Worm (Caenorhabditis elegans) whole organism, L2 larva: Measurements from ENCODE around the gene nmad-1.

Experiments
- C34F6.9 ChIP-seq: fragments of 150-350 bp; optimal IDR thresholded peaks from 2 replicates; lab custom pipeline; 2014; ENCODE audit warnings: missing biosample characterization, missing genetic modification characterization
- R02D3.7 ChIP-seq: fragments of 150-350 bp; optimal IDR thresholded peaks from 2 replicates; lab custom pipeline; 2014; ENCODE audit warnings: missing biosample characterization, missing genetic modification characterization
- Y55F3AM.14 ChIP-seq: fragments of 200-800 bp; sonication (Bioruptor generic); optimal IDR thresholded peaks from 2 replicates; lab custom pipeline; 2018; ENCODE audit warnings: mild to moderate bottlenecking, missing genetic modification characterization, missing compliant biosample characterization
- alr-1 ChIP-seq: fragments of 150-350 bp; optimal IDR thresholded peaks from 2 replicates; lab custom pipeline; 2014; ENCODE audit warnings: missing biosample characterization, missing genetic modification characterization
- aly-2 ChIP-seq: fragments of 150-350 bp; optimal IDR thresholded peaks from 2 replicates; lab custom pipeline; 2014; ENCODE audit warnings: missing biosample characterization, missing genetic modification characterization
- ama-1 ChIP-seq: fragments of 150-350 bp; optimal IDR thresholded peaks from 2 replicates; lab custom pipeline; 2018; ENCODE audit warnings: inconsistent platforms
- blmp-1 ChIP-seq: sonication (generic microtip); optimal IDR thresholded peaks from 2 replicates; lab custom pipeline; 2017; ENCODE audit warnings: missing genetic modification characterization, mild to moderate bottlenecking, missing compliant biosample characterization, antibody characterized with exemption, moderate library complexity; ENCODE audit not compliant: insufficient read depth
- ceh-16 ChIP-seq: fragments of 150-350 bp; optimal IDR thresholded peaks from 2 replicates; lab custom pipeline; 2014; ENCODE audit warnings: missing biosample characterization, missing genetic modification characterization
- ceh-82 ChIP-seq: fragments of 150-350 bp; optimal IDR thresholded peaks from 2 replicates; lab custom pipeline; 2014; ENCODE audit warnings: missing biosample characterization, missing genetic modification characterization
- crh-2 ChIP-seq: sonication (generic microtip); optimal IDR thresholded peaks from 2 replicates; lab custom pipeline; 2017; ENCODE audit warnings: missing biosample characterization, missing genetic modification characterization
- dmd-4 ChIP-seq: sonication (generic microtip); optimal IDR thresholded peaks from 2 replicates; lab custom pipeline; 2017; ENCODE audit warnings: missing biosample characterization, missing genetic modification characterization
- egl-27 ChIP-seq: sonication (generic microtip); optimal IDR thresholded peaks from 3 replicates; lab custom pipeline; 2017; ENCODE audit warnings: missing biosample characterization, missing genetic modification reagents, missing genetic modification characterization
- fos-1 ChIP-seq: fragments of 150-350 bp; optimal IDR thresholded peaks from 2 replicates; lab custom pipeline; 2014; ENCODE audit warnings: missing biosample characterization, missing genetic modification characterization
- gmeb-1 ChIP-seq: fragments of 150-350 bp; optimal IDR thresholded peaks from 2 replicates; lab custom pipeline; 2014; ENCODE audit warnings: missing biosample characterization, missing genetic modification characterization
- lin-11 ChIP-seq: fragments of 150-350 bp; sonication (generic microtip); optimal IDR thresholded peaks from 2 replicates; lab custom pipeline; 2014; ENCODE audit warnings: missing biosample characterization, missing genetic modification characterization, inconsistent platforms, mixed read lengths
- lin-39 ChIP-seq: fragments of 150-350 bp; optimal IDR thresholded peaks from 2 replicates; lab custom pipeline; 2014; ENCODE audit warnings: missing biosample characterization, missing genetic modification reagents, missing genetic modification characterization
- lsy-2 ChIP-seq, 2 experiments: fragments of 150-350 bp in 1 of 2; sonication (generic microtip) in 1 of 2; optimal IDR thresholded peaks; 2 replicates each; lab custom pipeline; 2014 to 2017; ENCODE audit warnings: missing biosample characterization in 2 of 2, missing genetic modification characterization in 2 of 2
- mab-5 ChIP-seq: fragments of 150-350 bp; optimal IDR thresholded peaks from 2 replicates; lab custom pipeline; 2014; ENCODE audit warnings: missing biosample characterization, missing genetic modification characterization
- mbf-1 ChIP-seq: sonication (generic microtip); optimal IDR thresholded peaks from 2 replicates; lab custom pipeline; 2017; ENCODE audit warnings: missing biosample characterization, missing genetic modification characterization
- nhr-10 ChIP-seq: sonication (generic microtip); optimal IDR thresholded peaks from 2 replicates; lab custom pipeline; 2017; ENCODE audit warnings: missing biosample characterization, missing genetic modification characterization
- nhr-129 ChIP-seq: fragments of 150-350 bp; optimal IDR thresholded peaks from 2 replicates; lab custom pipeline; 2014; ENCODE audit warnings: missing biosample characterization, missing genetic modification characterization
- nhr-21 ChIP-seq: fragments of 150-350 bp; optimal IDR thresholded peaks from 2 replicates; lab custom pipeline; 2014; ENCODE audit warnings: missing biosample characterization, missing genetic modification characterization
- nhr-23 ChIP-seq: fragments of 150-350 bp; optimal IDR thresholded peaks from 2 replicates; lab custom pipeline; 2014; ENCODE audit warnings: missing biosample characterization, missing genetic modification reagents, missing genetic modification characterization
- nhr-237 ChIP-seq: fragments of 150-350 bp; optimal IDR thresholded peaks from 2 replicates; lab custom pipeline; 2014; ENCODE audit warnings: missing biosample characterization, missing genetic modification characterization
- nhr-6 ChIP-seq: fragments of 150-350 bp; optimal IDR thresholded peaks from 2 replicates; lab custom pipeline; 2014; ENCODE audit warnings: missing biosample characterization, missing genetic modification characterization
- nhr-77 ChIP-seq: fragments of 150-350 bp; optimal IDR thresholded peaks from 2 replicates; lab custom pipeline; 2014; ENCODE audit warnings: missing biosample characterization, missing genetic modification characterization
- peb-1 ChIP-seq: fragments of 150-350 bp; optimal IDR thresholded peaks from 2 replicates; lab custom pipeline; 2014; ENCODE audit warnings: missing biosample characterization, missing genetic modification characterization
- sem-4 ChIP-seq: fragments of 150-350 bp; optimal IDR thresholded peaks from 2 replicates; lab custom pipeline; 2014; ENCODE audit warnings: missing biosample characterization, missing genetic modification reagents, missing genetic modification characterization
- skn-1 ChIP-seq: sonication (generic microtip); optimal IDR thresholded peaks from 2 replicates; lab custom pipeline; 2017; ENCODE audit warnings: missing biosample characterization, missing genetic modification characterization
- sma-3 ChIP-seq: sonication (generic microtip); optimal IDR thresholded peaks from 2 replicates; lab custom pipeline; 2016; ENCODE audit warnings: missing genetic modification reagents, missing genetic modification characterization, missing compliant biosample characterization
- snpc-4 ChIP-seq: fragments of 150-350 bp; optimal IDR thresholded peaks from 2 replicates; lab custom pipeline; 2014; ENCODE audit warnings: missing biosample characterization, missing genetic modification characterization
- unc-39 ChIP-seq: fragments of 150-350 bp; optimal IDR thresholded peaks from 2 replicates; lab custom pipeline; 2014; ENCODE audit warnings: missing biosample characterization, missing genetic modification characterization
- unc-55 ChIP-seq: fragments of 150-350 bp; sonication (generic microtip); optimal IDR thresholded peaks from 3 replicates; lab custom pipeline; 2014; ENCODE audit warnings: missing biosample characterization, missing genetic modification reagents, missing genetic modification characterization
- ztf-1 ChIP-seq: fragments of 200-800 bp; sonication (Bioruptor generic); conservative IDR thresholded peaks from 2 replicates; pipeline ENCODE4 v1.3.6; 2022; ENCODE audit warnings: missing genetic modification characterization, missing compliant biosample characterization
- ztf-11 ChIP-seq: sonication (generic microtip); optimal IDR thresholded peaks from 2 replicates; lab custom pipeline; 2017; ENCODE audit warnings: missing biosample characterization, missing genetic modification characterization

nmad-1 gene

DNA sequence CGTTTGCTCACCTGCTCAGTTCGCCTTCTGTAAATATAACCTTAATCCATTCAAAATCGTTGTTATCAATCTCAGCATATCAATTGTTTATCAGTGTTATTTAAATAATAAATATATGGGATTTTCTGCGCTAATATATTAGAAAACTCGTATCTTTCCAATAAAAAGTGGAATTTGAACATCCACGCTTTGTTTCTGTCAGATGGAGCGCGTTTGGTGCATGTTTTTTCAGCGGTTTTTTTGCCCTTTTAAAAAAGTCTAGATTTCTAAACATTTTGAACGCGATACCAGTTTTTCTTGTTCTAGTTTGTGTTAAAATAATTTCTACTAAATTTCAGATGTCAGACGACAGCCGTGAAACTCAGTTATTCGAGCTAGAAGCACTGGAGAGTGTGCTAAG, 32.2 kb upstream of the nmad-1 start, which contains the start of gene F56D2.2:
F56D2.2 (plus strand) TSS at position 339 of the 400 bp plus-strand sequence.
- peak; percentile 60 for TF ChIP-seq unc-55 (GFP tag; lab: Kevin White, UChicago)
- TF ChIP-seq nhr-6 (tag; lab: Kevin White, UChicago), result no peak
- peak in 1 of 2 experiments; percentile 35 for TF ChIP-seq lsy-2 (tag; optimal IDR thresholded peaks at IDR 0.05; lab: Kevin White, UChicago)
- TF ChIP-seq peb-1 (tag; lab: Kevin White, UChicago), result no peak
- peak; percentile 4 for TF ChIP-seq nhr-129 (tag; lab: Kevin White, UChicago)
- peak; percentile 74 for TF ChIP-seq gmeb-1 (tag; lab: Kevin White, UChicago)

DNA sequence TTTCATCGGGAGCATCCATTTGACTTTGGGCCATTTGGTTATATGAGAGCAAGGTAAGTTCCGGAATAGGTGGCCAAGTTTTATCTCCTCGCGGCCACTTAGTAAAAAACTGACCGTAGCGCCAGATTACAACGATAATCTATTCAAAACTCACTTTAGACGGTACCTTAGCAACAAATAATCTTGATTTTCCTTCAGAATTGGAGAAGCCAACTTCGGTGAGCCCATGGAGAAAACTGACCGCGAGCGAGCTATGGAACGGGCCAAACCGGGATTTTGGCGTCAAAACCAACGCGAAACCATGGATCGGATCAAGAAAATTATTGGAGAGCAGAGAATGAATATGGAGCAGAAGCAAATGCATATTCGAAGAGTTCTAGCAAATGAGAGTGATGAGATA, 31.0 kb upstream of the nmad-1 start:
- TF ChIP-seq unc-39 (no peak), lin-39 (no peak), mab-5 (tag; lab: Kevin White, UChicago) (no peak), C34F6.9 (tag; lab: Kevin White, UChicago) (no peak), lsy-2 (tag; optimal IDR thresholded peaks at IDR 0.05; lab: Kevin White, UChicago) (no peak), peb-1 (tag; lab: Kevin White, UChicago) (no peak), alr-1 (tag; lab: Kevin White, UChicago) (no peak), skn-1 (tag; lab: Kevin White, UChicago) (no peak), nhr-21 (tag; lab: Kevin White, UChicago) (no peak), gmeb-1 (tag; lab: Kevin White, UChicago) (no peak), nhr-77 (tag; lab: Kevin White, UChicago) (no peak), ama-1 (lab: Kevin White, UChicago) (no peak)

ce11 chrIII:5584647-5585046, 29.9 kb upstream of the nmad-1 start, which contains the start of gene F56D2.3:
F56D2.3 (plus strand) TSS chrIII:5584947.
- TF ChIP-seq Y55F3AM.14 (GFP tag; lab: Kevin White, UChicago) (no peak), ceh-16 (no peak), snpc-4 (tag; lab: Kevin White, UChicago) (no peak), nhr-237 (tag; lab: Kevin White, UChicago) (no peak), ceh-82 (tag; lab: Kevin White, UChicago) (no peak), dmd-4 (tag; lab: Kevin White, UChicago) (no peak), alr-1 (tag; lab: Kevin White, UChicago) (no peak), sem-4 (tag; lab: Kevin White, UChicago) (no peak), sma-3 (no peak), aly-2 (tag; lab: Kevin White, UChicago) (no peak), peb-1 (tag; lab: Kevin White, UChicago) (no peak), nhr-23 (no peak)

DNA sequence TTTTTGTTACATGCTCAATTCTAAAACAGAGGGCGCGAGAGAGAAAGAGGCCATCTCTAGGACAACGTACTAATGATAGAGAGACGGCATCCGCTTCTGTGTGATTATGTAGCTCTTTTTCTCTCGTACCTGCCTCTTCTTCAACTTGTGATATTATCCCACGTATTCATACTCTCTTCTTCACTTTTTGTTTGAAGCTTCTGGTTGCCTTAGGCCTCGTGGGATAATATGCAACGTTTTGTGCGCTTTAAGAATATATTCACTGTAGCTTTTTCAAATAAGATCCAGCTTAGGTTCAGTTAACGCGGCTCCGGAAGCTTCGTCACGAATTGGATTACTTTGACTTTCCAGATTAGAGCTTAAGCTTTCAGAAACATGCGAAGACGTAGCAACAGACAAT, 28.0 kb upstream of the nmad-1 start, which contains the start of the genes F56D2.8 and uev-2:
F56D2.8 (minus strand) TSS at position 101 of the 400 bp plus-strand sequence.
uev-2 (plus strand) TSS at position 360 of the 400 bp plus-strand sequence.
- TF ChIP-seq crh-2 (no peak), ztf-11 (tag; lab: Kevin White, UChicago) (no peak), mbf-1 (no peak), gmeb-1 (tag; lab: Kevin White, UChicago) (no peak)

DNA sequence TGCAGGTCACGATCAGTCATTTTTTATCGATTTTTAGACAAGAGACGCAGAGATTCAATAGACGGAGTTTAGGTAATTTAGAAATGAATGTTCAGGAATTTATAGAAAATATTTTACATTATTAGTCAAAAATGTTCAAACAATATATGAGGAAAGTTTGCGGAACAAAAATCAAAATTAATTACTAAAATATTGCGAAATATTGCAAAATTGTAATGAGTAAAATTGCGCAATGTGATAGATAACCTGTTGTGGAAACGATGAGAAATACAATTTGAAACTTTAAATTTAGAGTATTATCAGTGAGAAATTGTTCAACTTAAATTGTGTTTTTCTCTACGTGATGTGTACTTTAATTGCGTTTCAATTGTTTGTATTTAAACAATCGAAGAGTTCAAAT, 26.3 kb upstream of the nmad-1 start, which contains the start of gene F56D2.5:
F56D2.5 (minus strand) TSS at position 371 of the 400 bp plus-strand sequence.
- TF ChIP-seq skn-1 (tag; lab: Kevin White, UChicago) (no peak), fos-1 (tag; lab: Kevin White, UChicago) (peak; percentile 8), nhr-129 (tag; lab: Kevin White, UChicago) (peak; percentile 98)

DNA sequence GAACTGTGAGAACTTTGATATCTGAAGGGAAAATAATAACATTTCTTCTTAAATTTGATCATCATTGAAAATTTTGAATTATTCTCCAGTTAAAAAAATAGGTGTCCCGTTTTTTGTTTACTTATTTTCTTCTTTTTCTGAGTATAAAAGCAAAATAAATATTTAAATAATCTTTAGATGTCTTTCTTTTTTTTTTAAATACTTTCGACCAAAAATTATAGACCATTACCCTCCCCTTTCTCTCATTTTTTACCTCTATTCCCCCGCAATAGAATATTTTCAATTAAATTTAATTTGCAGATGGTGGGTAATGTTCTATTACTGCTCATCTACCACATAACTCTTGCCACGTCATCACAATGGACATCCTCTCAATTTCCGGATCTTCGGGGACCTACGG, 19.0 kb upstream of the nmad-1 start, which contains the start of gene molo-1:
molo-1 (plus strand) TSS at position 301 of the 400 bp plus-strand sequence.
- TF ChIP-seq sem-4 (tag; lab: Kevin White, UChicago) (no peak), lin-11 (tag; lab: Kevin White, UChicago) (no peak), R02D3.7 (no peak), nhr-10 (no peak), ztf-1 (GFP tag; lab: Robert Waterston, UW) (no peak), ztf-11 (tag; lab: Kevin White, UChicago) (no peak), blmp-1 (no peak), egl-27 (tag; lab: Kevin White, UChicago) (no peak), mbf-1 (no peak), alr-1 (tag; lab: Kevin White, UChicago) (no peak)
